Worm (Caenorhabditis elegans) whole organism, midembryonic: ENCODE measurements around the gene srz-16.

Experiments used
- med-1 ChIP-seq: sonication (generic microtip); optimal IDR thresholded peaks from 2 replicates; lab custom pipeline; 2017; ENCODE audit warnings: missing genetic modification characterization, mild to moderate bottlenecking, missing compliant biosample characterization, antibody characterized with exemption, missing genetic modification reagents; ENCODE audit not compliant: insufficient read depth
- ref-1 ChIP-seq: fragments of 200-800 bp; sonication (Bioruptor generic); conservative IDR thresholded peaks from 2 replicates; pipeline ENCODE4 v1.3.6; 2022; ENCODE audit warnings: missing genetic modification reagents, missing genetic modification characterization, missing compliant biosample characterization

DNA sequence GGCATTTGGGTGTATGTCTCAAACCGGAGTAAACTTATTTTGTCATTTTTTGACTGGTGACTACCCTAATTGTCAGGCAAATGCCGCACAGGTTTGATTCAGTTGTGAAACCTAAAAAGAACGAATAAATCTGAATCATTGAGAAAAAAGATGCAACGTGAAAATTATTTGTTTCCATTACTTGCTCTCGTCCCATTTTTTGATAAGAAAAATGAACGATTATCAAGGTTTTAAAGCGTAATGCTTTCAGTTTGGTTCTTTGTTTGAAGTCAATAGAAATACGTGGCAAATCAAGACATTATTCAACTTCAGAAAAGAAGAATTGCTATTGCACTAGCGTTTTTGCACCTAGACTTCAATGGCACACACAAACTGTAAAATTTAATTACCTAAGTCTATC lies 26.1 kb upstream of the srz-16 start, which contains the start of gene Y113G7B.12:
- no peak for TF ChIP-seq med-1
- TF ChIP-seq ref-1 (GFP tag; lab: Robert Waterston, UW), result no peak
